Worm (Caenorhabditis elegans): ENCODE data around the gene F10G7.9.

DNA sequence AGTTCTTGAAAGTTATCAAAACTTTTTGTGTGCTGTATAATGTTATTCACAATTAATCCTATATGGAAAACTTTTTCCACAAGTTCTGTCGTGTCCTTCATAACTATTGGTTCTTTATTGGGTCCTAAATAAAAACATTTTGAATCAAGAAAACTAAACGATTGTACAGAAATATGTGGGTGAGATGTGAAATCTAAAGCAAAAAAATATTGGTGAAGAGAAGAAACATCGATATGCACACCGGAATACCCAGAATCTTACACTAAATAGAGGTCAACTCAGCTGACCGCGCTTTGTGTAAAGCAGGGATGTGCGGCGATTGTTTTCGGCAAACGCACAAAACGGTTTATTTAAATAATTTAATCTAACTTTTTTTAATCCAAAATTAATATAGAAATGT is 45.0 kb downstream of the F10G7.9 start, which contains the start of gene T05A7.13:
- TF ChIP-seq nhr-28 (tag; optimal IDR thresholded peaks at IDR 0.05) (no peak), unc-62 (GFP tag; optimal IDR thresholded peaks at IDR 0.05) (no peak), sptf-1 (tag; optimal IDR thresholded peaks at IDR 0.05) (no peak), pag-3 (tag; optimal IDR thresholded peaks at IDR 0.05; ENCODE audit: borderline replicate concordance, insufficient read depth) (no peak), nhr-237 (tag; optimal IDR thresholded peaks at IDR 0.05) (no peak), elt-2 (tag; optimal IDR thresholded peaks at IDR 0.05) (no peak), nhr-77 (tag; optimal IDR thresholded peaks at IDR 0.05) (no peak)
